Worm (Caenorhabditis elegans) whole organism, midembryonic: ENCODE data around the gene nex-4.

Experiments
- cog-1 ChIP-seq: sonication (generic microtip); optimal IDR thresholded peaks from 2 replicates; lab custom pipeline; 2016; ENCODE audit warnings: missing genetic modification characterization, missing compliant biosample characterization
- flt-1 ChIP-seq: fragments of 200-800 bp; sonication (Bioruptor generic); IDR thresholded peaks from 2 replicates; pipeline ENCODE4 v1.3.6; 2022; ENCODE audit warnings: missing genetic modification characterization, missing compliant biosample characterization
- klf-2 ChIP-seq: fragments of 200-800 bp; sonication (Bioruptor generic); conservative IDR thresholded peaks from 2 replicates; pipeline ENCODE4 v1.3.6; 2022; ENCODE audit warnings: missing genetic modification reagents, missing genetic modification characterization, missing compliant biosample characterization
- med-1 ChIP-seq: sonication (generic microtip); optimal IDR thresholded peaks from 2 replicates; lab custom pipeline; 2017; ENCODE audit warnings: missing genetic modification characterization, mild to moderate bottlenecking, missing compliant biosample characterization, antibody characterized with exemption, missing genetic modification reagents; ENCODE audit not compliant: insufficient read depth
- ref-1 ChIP-seq: fragments of 200-800 bp; sonication (Bioruptor generic); conservative IDR thresholded peaks from 2 replicates; pipeline ENCODE4 v1.3.6; 2022; ENCODE audit warnings: missing genetic modification reagents, missing genetic modification characterization, missing compliant biosample characterization
- tab-1 ChIP-seq: fragments of 200-800 bp; sonication (Bioruptor generic); IDR thresholded peaks from 2 replicates; pipeline ENCODE4 v1.3.6; 2022; ENCODE audit warnings: missing genetic modification characterization, missing compliant biosample characterization
- ztf-23 ChIP-seq: fragments of 200-800 bp; sonication (Bioruptor generic); IDR thresholded peaks from 2 replicates; pipeline ENCODE4 v1.3.6; 2022; ENCODE audit warnings: missing genetic modification reagents, missing genetic modification characterization, missing compliant biosample characterization
- ztf-29 ChIP-seq: fragments of 200-800 bp; sonication (Bioruptor generic); IDR thresholded peaks from 2 replicates; pipeline ENCODE4 v1.3.6; 2022; ENCODE audit warnings: missing genetic modification reagents, missing genetic modification characterization, missing compliant biosample characterization

DNA sequence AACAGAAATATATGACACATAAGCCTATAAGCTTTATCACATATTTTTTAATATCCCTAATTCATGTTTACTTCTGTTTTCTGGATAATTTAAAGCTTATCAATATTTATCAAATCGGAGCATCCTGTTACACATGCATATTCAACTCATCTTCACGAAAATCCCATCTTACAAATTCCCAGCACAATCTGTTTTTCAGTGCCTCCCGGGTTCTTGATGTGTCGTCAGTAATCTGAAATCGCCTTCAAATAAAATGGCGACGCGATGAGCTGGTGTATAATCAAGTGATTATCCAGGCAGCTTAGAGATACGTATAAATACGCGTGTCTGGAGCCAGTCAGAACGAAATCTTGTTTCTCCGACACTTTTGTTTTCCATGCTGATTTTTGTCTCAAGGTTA, 792 bp upstream of the nex-4 start:
- TF ChIP-seq tab-1 (GFP tag; lab: Robert Waterston, UW) (no peak), flt-1 (GFP tag; lab: Robert Waterston, UW) (no peak), med-1 (GFP tag; lab: Kevin White, UChicago) (no peak), klf-2 (no peak), ztf-23 (GFP tag; lab: Robert Waterston, UW) (no peak), cog-1 (no peak), ztf-29 (GFP tag; lab: Robert Waterston, UW) (no peak), ref-1 (GFP tag; lab: Robert Waterston, UW) (no peak)
